Fruit fly (Drosophila melanogaster): Measurements from ENCODE around the gene CG2258.
A peak's percentile ranks its signal among the peaks of the same experiment; 100 is the strongest.

CG2258 gene

dm6 chrX:8114476-8115342, 12.8 kb upstream of the CG2258 start (continued):
- no peak for TF ChIP-seq CG10321 (GFP tag; IDR thresholded peaks at IDR 0.05)
- no peak for TF ChIP-seq CG33213 (GFP tag; optimal IDR thresholded peaks at IDR 0.05)
- no peak for TF ChIP-seq gt (GFP tag; IDR thresholded peaks at IDR 0.05)
- peak in 1 of 3 experiments; percentile 18 for TF ChIP-seq lola (GFP tag; optimal IDR thresholded peaks at IDR 0.05)
- no peak for TF ChIP-seq CG14965 (GFP tag; optimal IDR thresholded peaks at IDR 0.05; ENCODE audit: borderline replicate concordance)
- no peak for TF ChIP-seq Stat92E (GFP tag; optimal IDR thresholded peaks at IDR 0.05)
- TF ChIP-seq btn (GFP tag; optimal IDR thresholded peaks at IDR 0.05): peak; percentile 9
- TF ChIP-seq Dp (GFP tag; optimal IDR thresholded peaks at IDR 0.05): no peak
- no peak for TF ChIP-seq cas (GFP tag; IDR thresholded peaks at IDR 0.05)
- peak; percentile 74 for TF ChIP-seq CG14014 (GFP tag; IDR thresholded peaks at IDR 0.05)
- peak; percentile 57 for TF ChIP-seq CG17568 (GFP tag; optimal IDR thresholded peaks at IDR 0.05)
- TF ChIP-seq CG43689 (GFP tag; IDR thresholded peaks at IDR 0.05): no peak
- no peak for TF ChIP-seq zen2 (GFP tag; IDR thresholded peaks at IDR 0.05; ENCODE audit: partially characterized antibody)
- peak; percentile 13 for TF ChIP-seq CG6254 (GFP tag; optimal IDR thresholded peaks at IDR 0.05)
- TF ChIP-seq Ssrp (tag; optimal IDR thresholded peaks at IDR 0.05): peak; percentile 39
- no peak for TF ChIP-seq Nf-YB (GFP tag; optimal IDR thresholded peaks at IDR 0.05)
- TF ChIP-seq ind (GFP tag; optimal IDR thresholded peaks at IDR 0.05): peak; percentile 45
- no peak for TF ChIP-seq knrl (GFP tag; IDR thresholded peaks at IDR 0.05; ENCODE audit: partially characterized antibody)
- peak; percentile 7 for TF ChIP-seq CG14710 (tag; optimal IDR thresholded peaks at IDR 0.05)
- no peak for TF ChIP-seq Trl (optimal IDR thresholded peaks at IDR 0.05)
- TF ChIP-seq Trl (GFP tag; optimal IDR thresholded peaks at IDR 0.05): no peak
- peak; percentile 74 for TF ChIP-seq CG7556 (GFP tag; optimal IDR thresholded peaks at IDR 0.05)
- TF ChIP-seq Oli (tag; optimal IDR thresholded peaks at IDR 0.05): peak; percentile 71
- TF ChIP-seq CG30431 (GFP tag; optimal IDR thresholded peaks at IDR 0.05): no peak
- TF ChIP-seq ftz-f1 (GFP tag; optimal IDR thresholded peaks at IDR 0.05): peak; percentile 65
- no peak for TF ChIP-seq jing (GFP tag; optimal IDR thresholded peaks at IDR 0.05)
- peak; percentile 55 for TF ChIP-seq CG18262 (tag; optimal IDR thresholded peaks at IDR 0.05)
- peak; percentile 73 for TF ChIP-seq CoRest (tag; optimal IDR thresholded peaks at IDR 0.05)
- no peak for TF ChIP-seq hkb (optimal IDR thresholded peaks at IDR 0.05)
- TF ChIP-seq hkb (GFP tag; IDR thresholded peaks at IDR 0.05): peak; percentile 62; the same call in 1 of the 2 replicates
- TF ChIP-seq CG4617 (GFP tag; optimal IDR thresholded peaks at IDR 0.05; ENCODE audit: borderline replicate concordance): no peak
- TF ChIP-seq Nf-YC (tag; optimal IDR thresholded peaks at IDR 0.05): peak; percentile 61
- peak; percentile 67 for TF ChIP-seq tap (tag; optimal IDR thresholded peaks at IDR 0.05)
- no peak for TF ChIP-seq CG15479 (GFP tag; optimal IDR thresholded peaks at IDR 0.05)
- peak; percentile 15 for TF ChIP-seq pum (GFP tag; optimal IDR thresholded peaks at IDR 0.05)
- TF ChIP-seq wor (GFP tag; IDR thresholded peaks at IDR 0.05): no peak
- peak; percentile 62 for TF ChIP-seq CG31441 (GFP tag; IDR thresholded peaks at IDR 0.05)
- TF ChIP-seq CG18619 (GFP tag; optimal IDR thresholded peaks at IDR 0.05): peak; percentile 52
- TF ChIP-seq CG32767 (GFP tag; IDR thresholded peaks at IDR 0.05): 0 out of 2 replicates have a peak, but pooled peaks have one; percentile 45
- no peak for TF ChIP-seq pfk (GFP tag; optimal IDR thresholded peaks at IDR 0.05)
- peak; percentile 75 for TF ChIP-seq unpg (GFP tag; optimal IDR thresholded peaks at IDR 0.05)
- TF ChIP-seq CG10147 (GFP tag; optimal IDR thresholded peaks at IDR 0.05): peak; percentile 58
- no peak for TF ChIP-seq ERR (GFP tag; optimal IDR thresholded peaks at IDR 0.05)
- TF ChIP-seq Side (GFP tag; optimal IDR thresholded peaks at IDR 0.05): peak; percentile 18
- TF ChIP-seq az2 (GFP tag; optimal IDR thresholded peaks at IDR 0.05): peak; percentile 28
- peak; percentile 70 for TF ChIP-seq cwo (GFP tag; optimal IDR thresholded peaks at IDR 0.05)
- TF ChIP-seq CG17359 (tag; optimal IDR thresholded peaks at IDR 0.05): peak; percentile 62
- peak; percentile 48 for TF ChIP-seq CG6813 (GFP tag; optimal IDR thresholded peaks at IDR 0.05)

Measured in whole organism, embryonic.